Worm (Caenorhabditis elegans): ENCODE results near the gene Y43C5A.7.

Gene Y43C5A.7

DNA sequence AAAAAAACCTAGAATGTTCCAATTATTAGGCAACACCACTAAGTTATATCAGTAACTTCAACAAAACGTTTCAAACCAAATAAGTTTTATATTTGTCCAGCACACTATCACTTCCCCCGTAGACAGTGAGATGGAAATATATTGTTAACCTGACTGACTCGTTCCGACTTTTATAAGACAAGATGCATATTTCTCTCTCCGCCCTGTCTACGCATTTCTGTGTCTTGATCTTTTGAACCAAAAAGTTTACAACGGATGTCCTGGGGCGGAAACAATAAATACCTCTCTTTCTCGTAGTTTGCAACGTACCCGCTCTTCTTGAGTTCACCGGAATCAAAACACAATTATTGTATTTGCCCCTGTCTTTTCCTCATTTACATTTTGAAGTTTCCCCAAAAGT is 25.8 kb upstream of the Y43C5A.7 start:
- TF ChIP-seq mef-2 (tag; optimal IDR thresholded peaks at IDR 0.05) (no peak), fkh-10 (GFP tag; optimal IDR thresholded peaks at IDR 0.05) (no peak), tlp-1 (tag; optimal IDR thresholded peaks at IDR 0.05) (no peak), nhr-71 (tag; optimal IDR thresholded peaks at IDR 0.05) (peak; percentile 85), efl-3 (GFP tag; optimal IDR thresholded peaks at IDR 0.05) (no peak), sup-37 (GFP tag; optimal IDR thresholded peaks at IDR 0.05) (no peak), fos-1 (tag; optimal IDR thresholded peaks at IDR 0.05) (no peak), hlh-4 (tag; optimal IDR thresholded peaks at IDR 0.05) (no peak), C04F5.9 (tag; optimal IDR thresholded peaks at IDR 0.05) (no peak), nhr-85 (tag) (peak; percentile 50), alr-1 (tag; optimal IDR thresholded peaks at IDR 0.05; ENCODE audit: borderline replicate concordance) (no peak), lsy-2 (tag; optimal IDR thresholded peaks at IDR 0.05) (no peak), grh-1 (GFP tag; IDR thresholded peaks at IDR 0.05) (no peak), dpl-1 (GFP tag; optimal IDR thresholded peaks at IDR 0.05) (no peak), lin-39 (tag; optimal IDR thresholded peaks at IDR 0.05) (no peak), pqm-1 (tag; optimal IDR thresholded peaks at IDR 0.05) (no peak), lin-15B (tag; optimal IDR thresholded peaks at IDR 0.05) (no peak), nhr-20 (tag; optimal IDR thresholded peaks at IDR 0.05) (no peak), nhr-237 (tag; optimal IDR thresholded peaks at IDR 0.05) (no peak), ztf-11 (tag; optimal IDR thresholded peaks at IDR 0.05) (no peak), isw-1 (GFP tag; IDR thresholded peaks at IDR 0.05) (no peak), ztf-4 (tag; optimal IDR thresholded peaks at IDR 0.05) (no peak), elt-3 (tag; optimal IDR thresholded peaks at IDR 0.05) (peak in 2 of 6 experiments; percentile 76 to 78), nhr-12 (tag; optimal IDR thresholded peaks at IDR 0.05) (no peak), xbp-1 (tag; optimal IDR thresholded peaks at IDR 0.05) (no peak), ces-1 (GFP tag; optimal IDR thresholded peaks at IDR 0.05) (no peak), lin-14 (GFP tag; optimal IDR thresholded peaks at IDR 0.05) (peak; percentile 65), unc-98 (GFP tag; IDR thresholded peaks at IDR 0.05) (no peak)

ce11 chrIV:10251764-10252163 is 25.3 kb upstream of the Y43C5A.7 start:
- TF ChIP-seq dpl-1 (GFP tag; optimal IDR thresholded peaks at IDR 0.05) (no peak), nhr-85 (tag) (no peak), C04F5.9 (tag; optimal IDR thresholded peaks at IDR 0.05) (no peak), hlh-17 (GFP tag; optimal IDR thresholded peaks at IDR 0.05; ENCODE audit: borderline replicate concordance) (no peak), elt-3 (tag; optimal IDR thresholded peaks at IDR 0.05) (no peak), nhr-12 (tag; optimal IDR thresholded peaks at IDR 0.05) (no peak), rnt-1 (tag; optimal IDR thresholded peaks at IDR 0.05) (no peak), fkh-8 (tag; optimal IDR thresholded peaks at IDR 0.05) (no peak), swsn-7 (tag; optimal IDR thresholded peaks at IDR 0.05) (no peak)

DNA sequence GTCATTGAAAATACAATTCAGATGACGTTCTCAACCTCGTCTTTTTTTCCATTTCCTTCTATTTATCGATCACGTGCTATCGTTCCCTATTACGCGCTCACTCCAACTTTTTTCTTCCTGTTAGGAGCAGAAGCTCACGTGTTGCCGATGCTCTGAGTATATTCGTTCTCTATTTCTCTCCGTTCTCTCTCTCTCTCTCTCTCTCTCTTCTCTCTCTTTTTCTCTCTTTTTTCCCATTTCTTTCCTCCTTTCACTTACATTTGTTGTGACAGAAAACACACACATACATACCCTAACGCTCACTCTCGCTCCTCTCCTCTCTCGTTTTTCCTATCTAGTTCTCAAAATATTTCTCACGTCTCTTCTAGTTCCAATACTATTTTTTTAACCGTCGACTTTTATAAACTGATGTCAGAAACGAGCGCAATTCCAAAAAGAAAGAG is 24.7 kb upstream of the Y43C5A.7 start:
- TF ChIP-seq grh-1 (GFP tag; IDR thresholded peaks at IDR 0.05) (peak; percentile 46; the same call in 1 of the 2 replicates), nhr-84 (tag; optimal IDR thresholded peaks at IDR 0.05) (no peak), mab-9 (GFP tag; IDR thresholded peaks at IDR 0.05) (no peak), unc-30 (tag; optimal IDR thresholded peaks at IDR 0.05) (no peak), pax-3 (tag; optimal IDR thresholded peaks at IDR 0.05) (peak; percentile 87), lin-14 (GFP tag; optimal IDR thresholded peaks at IDR 0.05) (peak; percentile 100), pqm-1 (tag; optimal IDR thresholded peaks at IDR 0.05) (no peak), isw-1 (GFP tag; IDR thresholded peaks at IDR 0.05) (peak; percentile 83), nhr-76 (tag; optimal IDR thresholded peaks at IDR 0.05) (no peak), ztf-11 (tag; optimal IDR thresholded peaks at IDR 0.05) (peak in 1 of 2 experiments; percentile 41), elt-3 (tag; optimal IDR thresholded peaks at IDR 0.05) (peak in 1 of 6 experiments; percentile 60), C16A3.4 (tag; optimal IDR thresholded peaks at IDR 0.05) (peak; percentile 77), lin-15B (tag; optimal IDR thresholded peaks at IDR 0.05) (no peak), nhr-19 (GFP tag; conservative IDR thresholded peaks at IDR 0.05) (peak; percentile 91), ets-5 (GFP tag; IDR thresholded peaks at IDR 0.05) (no peak), nhr-77 (tag; optimal IDR thresholded peaks at IDR 0.05) (peak; percentile 82), zip-4 (GFP tag; optimal IDR thresholded peaks at IDR 0.05) (peak; percentile 55), blmp-1 (tag; optimal IDR thresholded peaks at IDR 0.05) (peak; percentile 96), sox-4 (tag; optimal IDR thresholded peaks at IDR 0.05) (peak; percentile 93), Y116A8C.19 (tag; optimal IDR thresholded peaks at IDR 0.05; ENCODE audit: borderline replicate concordance) (no peak), pag-3 (tag; optimal IDR thresholded peaks at IDR 0.05; ENCODE audit: borderline replicate concordance, insufficient read depth) (no peak), swsn-7 (tag; optimal IDR thresholded peaks at IDR 0.05) (peak; percentile 94), nhr-11 (tag; optimal IDR thresholded peaks at IDR 0.05) (peak; percentile 91), nhr-12 (tag; optimal IDR thresholded peaks at IDR 0.05) (no peak), efl-3 (GFP tag; optimal IDR thresholded peaks at IDR 0.05) (no peak), fkh-10 (GFP tag; optimal IDR thresholded peaks at IDR 0.05) (peak; percentile 93), fkh-4 (tag; optimal IDR thresholded peaks at IDR 0.05; ENCODE audit: borderline replicate concordance) (peak; percentile 51), fos-1 (tag; optimal IDR thresholded peaks at IDR 0.05) (peak; percentile 60)
